Worm (Caenorhabditis elegans) whole organism, L1 larva: ENCODE results near the gene ehs-1.

ENCODE experiments used
- F16B12.6 ChIP-seq: fragments of 150-350 bp; optimal IDR thresholded peaks from 2 replicates; lab custom pipeline; 2014; ENCODE audit warnings: missing biosample characterization, missing genetic modification characterization
- Y116A8C.19 ChIP-seq: sonication (generic microtip); optimal IDR thresholded peaks from 2 replicates; lab custom pipeline; 2016; ENCODE audit warnings: missing compliant biosample characterization, missing genetic modification characterization, borderline replicate concordance
- aha-1 ChIP-seq: fragments of 150-350 bp; optimal IDR thresholded peaks from 2 replicates; lab custom pipeline; 2014; ENCODE audit warnings: missing biosample characterization, missing genetic modification characterization
- alr-1 ChIP-seq: fragments of 200-800 bp; sonication (Bioruptor generic); optimal IDR thresholded peaks from 2 replicates; lab custom pipeline; 2018; ENCODE audit warnings: borderline replicate concordance, mild to moderate bottlenecking, missing genetic modification characterization, missing compliant biosample characterization
- aly-2 ChIP-seq: fragments of 150-350 bp; optimal IDR thresholded peaks from 2 replicates; lab custom pipeline; 2014; ENCODE audit warnings: missing biosample characterization, missing genetic modification characterization
- ama-1 ChIP-seq: fragments of 150-350 bp; optimal IDR thresholded peaks from 2 replicates; lab custom pipeline; 2014
- ceh-82 ChIP-seq, 3 experiments: fragments of 150-350 bp in 1 of 3; sonication (generic microtip) in 2 of 3; optimal IDR thresholded peaks; 2 replicates each; lab custom pipeline; 2014 to 2017; ENCODE audit warnings: missing biosample characterization in 3 of 3, missing genetic modification characterization in 3 of 3
- ceh-90 ChIP-seq: sonication (generic microtip); optimal IDR thresholded peaks from 2 replicates; lab custom pipeline; 2016; ENCODE audit warnings: missing genetic modification characterization, missing compliant biosample characterization
- ces-1 ChIP-seq: fragments of 150-350 bp; optimal IDR thresholded peaks from 2 replicates; lab custom pipeline; 2014; ENCODE audit warnings: missing biosample characterization, missing genetic modification reagents, missing genetic modification characterization
- dsc-1 ChIP-seq: sonication (generic microtip); optimal IDR thresholded peaks from 2 replicates; lab custom pipeline; 2016; ENCODE audit warnings: mild to moderate bottlenecking, missing genetic modification characterization, missing compliant biosample characterization
- efl-1 ChIP-seq, 4 experiments: fragments of 150-350 bp; optimal IDR thresholded peaks in 3 of 4; peaks in 1 of 4; 1 replicate in 1 of 4; 2 replicates in 3 of 4; lab custom pipeline; 2014; ENCODE audit warnings: missing biosample characterization in 2 of 4, missing genetic modification characterization in 2 of 4, missing genetic modification reagents in 2 of 4
- efl-3 ChIP-seq: fragments of 200-800 bp; sonication (Bioruptor generic); optimal IDR thresholded peaks from 2 replicates; lab custom pipeline; 2018; ENCODE audit warnings: mild to moderate bottlenecking, missing genetic modification characterization, missing compliant biosample characterization
- elt-2 ChIP-seq: sonication (generic microtip); optimal IDR thresholded peaks from 2 replicates; lab custom pipeline; 2016; ENCODE audit warnings: missing genetic modification characterization, mild to moderate bottlenecking, inconsistent platforms, missing compliant biosample characterization, missing genetic modification reagents
- elt-3 ChIP-seq, 6 experiments: fragments of 150-350 bp in 1 of 6; sonication (generic microtip); optimal IDR thresholded peaks; 2 replicates each; lab custom pipeline; 2017 to 2018; ENCODE audit warnings: missing biosample characterization in 6 of 6, missing genetic modification characterization in 6 of 6, inconsistent platforms in 1 of 6
- ets-5 ChIP-seq: fragments of 200-800 bp; sonication (Bioruptor generic); IDR thresholded peaks from 2 replicates; pipeline ENCODE4 v1.3.6; 2022; ENCODE audit warnings: missing genetic modification characterization, missing compliant biosample characterization
- fkh-10 ChIP-seq: sonication (generic microtip); optimal IDR thresholded peaks from 2 replicates; lab custom pipeline; 2017; ENCODE audit warnings: missing biosample characterization, missing genetic modification reagents, missing genetic modification characterization
- hlh-4 ChIP-seq: sonication (generic microtip); optimal IDR thresholded peaks from 2 replicates; lab custom pipeline; 2016; ENCODE audit warnings: mild to moderate bottlenecking, missing genetic modification characterization, missing compliant biosample characterization
- irx-1 ChIP-seq: sonication (generic microtip); optimal IDR thresholded peaks from 2 replicates; lab custom pipeline; 2016; ENCODE audit warnings: missing genetic modification characterization, missing compliant biosample characterization
- jun-1 ChIP-seq: fragments of 150-350 bp; optimal IDR thresholded peaks from 2 replicates; lab custom pipeline; 2014; ENCODE audit warnings: missing biosample characterization, missing genetic modification reagents, missing genetic modification characterization
- lin-13 ChIP-seq: fragments of 150-350 bp; optimal IDR thresholded peaks from 2 replicates; lab custom pipeline; 2014; ENCODE audit warnings: missing biosample characterization, missing genetic modification reagents, missing genetic modification characterization
- lin-14 ChIP-seq: fragments of 200-800 bp; sonication (Bioruptor generic); optimal IDR thresholded peaks from 2 replicates; lab custom pipeline; 2018; ENCODE audit warnings: mild to moderate bottlenecking, missing genetic modification characterization, moderate library complexity, missing compliant biosample characterization
- lin-15B ChIP-seq: fragments of 150-350 bp; sonication (generic microtip); optimal IDR thresholded peaks from 3 replicates; lab custom pipeline; 2014; ENCODE audit warnings: missing biosample characterization, missing genetic modification characterization
- lin-35 ChIP-seq, 2 experiments: fragments of 150-350 bp; optimal IDR thresholded peaks; 2 replicates each; lab custom pipeline; 2014; ENCODE audit warnings: missing biosample characterization in 2 of 2, missing genetic modification characterization in 2 of 2, missing genetic modification reagents in 2 of 2
- lsy-2 ChIP-seq, 2 experiments: fragments of 150-350 bp; optimal IDR thresholded peaks; 2 replicates each; lab custom pipeline; 2014; ENCODE audit warnings: missing biosample characterization in 2 of 2, missing genetic modification characterization in 2 of 2
- mep-1 ChIP-seq: fragments of 150-350 bp; optimal IDR thresholded peaks from 2 replicates; lab custom pipeline; 2014; ENCODE audit warnings: missing biosample characterization, missing genetic modification characterization
- nhr-12 ChIP-seq: sonication (generic microtip); optimal IDR thresholded peaks from 2 replicates; lab custom pipeline; 2017; ENCODE audit warnings: missing biosample characterization, missing genetic modification characterization
- nhr-19 ChIP-seq: fragments of 200-800 bp; sonication (Bioruptor generic); conservative IDR thresholded peaks from 2 replicates; pipeline ENCODE4 v1.3.6; 2022; ENCODE audit warnings: missing genetic modification characterization, missing compliant biosample characterization
- nhr-20 ChIP-seq: sonication (generic microtip); optimal IDR thresholded peaks from 2 replicates; lab custom pipeline; 2016; ENCODE audit warnings: mild to moderate bottlenecking, missing genetic modification characterization, missing compliant biosample characterization
- nhr-28 ChIP-seq: fragments of 150-350 bp; optimal IDR thresholded peaks from 2 replicates; lab custom pipeline; 2014; ENCODE audit warnings: missing biosample characterization, missing genetic modification characterization
- nhr-71 ChIP-seq: sonication (generic microtip); optimal IDR thresholded peaks from 2 replicates; lab custom pipeline; 2016; ENCODE audit warnings: mild to moderate bottlenecking, missing genetic modification characterization, moderate library complexity, missing compliant biosample characterization
- nhr-77 ChIP-seq: fragments of 150-350 bp; optimal IDR thresholded peaks from 2 replicates; lab custom pipeline; 2014; ENCODE audit warnings: missing biosample characterization, missing genetic modification characterization
- nhr-84 ChIP-seq: sonication (generic microtip); optimal IDR thresholded peaks from 2 replicates; lab custom pipeline; 2017; ENCODE audit warnings: missing biosample characterization, missing genetic modification characterization
- nhr-85 ChIP-seq: sonication (generic microtip); peaks from one replicate; lab custom pipeline; 2016; ENCODE audit warnings: missing genetic modification characterization, inconsistent platforms, missing compliant biosample characterization
- nhr-90 ChIP-seq: sonication (generic microtip); optimal IDR thresholded peaks from 2 replicates; lab custom pipeline; 2016; ENCODE audit warnings: mild to moderate bottlenecking, missing genetic modification characterization, missing compliant biosample characterization; ENCODE audit not compliant: poor library complexity
- pag-3 ChIP-seq: sonication (generic microtip); optimal IDR thresholded peaks from 2 replicates; lab custom pipeline; 2017; ENCODE audit warnings: missing genetic modification characterization, mild to moderate bottlenecking, missing compliant biosample characterization, antibody characterized with exemption, borderline replicate concordance; ENCODE audit not compliant: insufficient read depth
- pqm-1 ChIP-seq: sonication (generic microtip); optimal IDR thresholded peaks from 3 replicates; lab custom pipeline; 2017; ENCODE audit warnings: missing biosample characterization, missing genetic modification characterization
- rnt-1 ChIP-seq: sonication (generic microtip); optimal IDR thresholded peaks from 2 replicates; lab custom pipeline; 2016; ENCODE audit warnings: mild to moderate bottlenecking, missing genetic modification characterization, moderate library complexity, missing compliant biosample characterization
- skn-1 ChIP-seq: fragments of 150-350 bp; optimal IDR thresholded peaks from 2 replicates; lab custom pipeline; 2014; ENCODE audit warnings: missing biosample characterization, missing genetic modification characterization
- snpc-4 ChIP-seq: fragments of 150-350 bp; optimal IDR thresholded peaks from 2 replicates; lab custom pipeline; 2014; ENCODE audit warnings: missing biosample characterization, missing genetic modification characterization
- snu-23 ChIP-seq: sonication (generic microtip); optimal IDR thresholded peaks from 2 replicates; lab custom pipeline; 2016; ENCODE audit warnings: missing genetic modification characterization, missing compliant biosample characterization
- tlp-1 ChIP-seq: fragments of 150-350 bp; optimal IDR thresholded peaks from 2 replicates; lab custom pipeline; 2014; ENCODE audit warnings: missing biosample characterization, missing genetic modification characterization
- unc-130 ChIP-seq: fragments of 150-350 bp; optimal IDR thresholded peaks from 2 replicates; lab custom pipeline; 2017; ENCODE audit warnings: missing biosample characterization, missing genetic modification characterization, inconsistent platforms
- unc-30 ChIP-seq: sonication (generic microtip); optimal IDR thresholded peaks from 2 replicates; lab custom pipeline; 2017; ENCODE audit warnings: missing biosample characterization, missing genetic modification characterization
- unc-62 ChIP-seq: fragments of 150-350 bp; optimal IDR thresholded peaks from 2 replicates; lab custom pipeline; 2014; ENCODE audit warnings: missing biosample characterization, missing genetic modification reagents, missing genetic modification characterization
- vab-15 ChIP-seq: sonication (generic microtip); optimal IDR thresholded peaks from 2 replicates; lab custom pipeline; 2017; ENCODE audit warnings: missing genotype, mild to moderate bottlenecking, missing genetic modification characterization, missing compliant biosample characterization
- xbp-1 ChIP-seq: sonication (generic microtip); optimal IDR thresholded peaks from 2 replicates; lab custom pipeline; 2016; ENCODE audit warnings: missing genetic modification characterization, missing compliant biosample characterization
- zag-1 ChIP-seq: fragments of 150-350 bp; optimal IDR thresholded peaks from 2 replicates; lab custom pipeline; 2014; ENCODE audit warnings: missing biosample characterization, missing genetic modification characterization
- ztf-4 ChIP-seq: fragments of 150-350 bp; optimal IDR thresholded peaks from 2 replicates; lab custom pipeline; 2014; ENCODE audit warnings: missing biosample characterization, missing genetic modification characterization

The ehs-1 gene

DNA sequence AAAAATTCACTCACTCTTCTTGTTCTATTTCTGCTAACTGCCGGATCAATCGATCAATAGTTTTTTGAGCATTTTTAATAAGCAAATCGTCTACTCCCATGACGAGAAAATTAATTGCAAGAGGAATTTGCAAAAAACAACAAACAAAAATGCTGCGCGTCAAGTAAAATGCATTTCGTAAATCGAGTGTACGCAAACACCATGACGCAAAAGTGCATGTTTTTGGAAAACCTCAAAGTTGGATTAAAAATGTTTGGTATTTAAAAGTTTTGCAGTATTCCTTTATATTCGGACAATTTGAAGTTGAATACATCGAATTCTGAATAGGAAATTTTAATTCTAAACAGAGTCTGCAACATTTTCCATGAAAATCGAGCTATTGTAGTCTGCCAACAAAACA is 18.7 kb downstream of the ehs-1 start, which contains the start of gene ZK1248.19 (continued):
- TF ChIP-seq lin-15B (tag; lab: Kevin White, UChicago) (no peak), snu-23 (GFP tag; lab: Kevin White, UChicago) (peak; percentile 53), aha-1 (tag; lab: Kevin White, UChicago) (no peak), vab-15 (tag; lab: Kevin White, UChicago) (no peak), unc-62 (GFP tag; lab: Kevin White, UChicago) (no peak), snpc-4 (tag; lab: Kevin White, UChicago) (peak; percentile 0), nhr-84 (no peak), nhr-90 (tag; lab: Kevin White, UChicago) (no peak), ztf-4 (no peak), elt-2 (tag; lab: Kevin White, UChicago) (no peak), zag-1 (no peak), efl-3 (GFP tag; lab: Kevin White, UChicago) (no peak), nhr-28 (tag; lab: Kevin White, UChicago) (no peak), irx-1 (no peak), hlh-4 (no peak), F16B12.6 (tag; lab: Kevin White, UChicago) (peak; percentile 88), Y116A8C.19 (tag; lab: Kevin White, UChicago) (no peak), ces-1 (GFP tag; lab: Kevin White, UChicago) (no peak), nhr-85 (tag; lab: Kevin White, UChicago) (peak; percentile 9), pqm-1 (tag; lab: Kevin White, UChicago) (no peak), nhr-71 (tag; lab: Kevin White, UChicago) (peak; percentile 43), mep-1 (tag; lab: Kevin White, UChicago) (peak; percentile 16), ama-1 (no peak), xbp-1 (tag; lab: Kevin White, UChicago) (peak; percentile 15), fkh-10 (no peak), unc-30 (tag; lab: Kevin White, UChicago) (no peak), skn-1 (tag; lab: Kevin White, UChicago) (no peak), aly-2 (no peak), elt-3 (tag; optimal IDR thresholded peaks at IDR 0.05; lab: Kevin White, UChicago) (peak in 1 of 6 experiments; percentile 4), jun-1 (tag; lab: Kevin White, UChicago) (no peak), nhr-12 (tag; lab: Kevin White, UChicago) (no peak), alr-1 (tag; lab: Kevin White, UChicago) (no peak)

DNA sequence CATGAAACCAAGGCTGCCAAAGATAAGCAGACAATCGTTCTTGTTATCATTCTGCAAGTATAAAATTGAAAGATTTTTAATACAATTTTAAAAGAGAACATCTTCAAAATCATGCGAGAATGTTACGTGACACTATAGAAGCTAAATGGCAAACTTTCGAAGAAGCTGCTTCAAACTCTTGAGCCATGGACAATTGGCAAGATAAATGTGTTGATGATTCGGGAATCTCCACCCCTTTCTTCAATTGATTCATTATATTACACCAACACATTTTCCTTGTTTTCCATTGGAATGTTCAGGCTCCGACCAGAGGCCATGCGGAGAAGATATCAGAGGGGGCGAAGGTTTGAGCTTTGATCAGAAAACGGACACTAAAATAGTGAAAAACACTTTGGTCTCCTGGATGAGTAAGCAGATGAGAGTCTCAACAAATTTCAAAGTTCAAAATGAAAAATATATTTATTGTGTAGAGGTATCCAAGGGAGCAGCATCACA is 20.6 kb downstream of the ehs-1 start, which contains the start of gene lec-5:
Gene lec-5 (minus strand): TSS at position 51 of the 495 bp plus-strand sequence.
- TF ChIP-seq nhr-71 (tag; lab: Kevin White, UChicago) = peak; percentile 60
- peak; percentile 63 for TF ChIP-seq unc-130 (tag; lab: Kevin White, UChicago)
- TF ChIP-seq ets-5 (GFP tag; lab: Robert Waterston, UW) = no peak
- no peak for TF ChIP-seq unc-62 (GFP tag; lab: Kevin White, UChicago)
- TF ChIP-seq nhr-77 (tag; lab: Kevin White, UChicago) = no peak
- peak in 1 of 2 experiments; percentile 47 for TF ChIP-seq lsy-2 (tag; optimal IDR thresholded peaks at IDR 0.05; lab: Kevin White, UChicago)
- TF ChIP-seq pag-3 (tag; lab: Kevin White, UChicago) = peak; percentile 79
- peak; percentile 56 for TF ChIP-seq rnt-1
- no peak for TF ChIP-seq fkh-10
- peak; percentile 2 for TF ChIP-seq mep-1 (tag; lab: Kevin White, UChicago)
- TF ChIP-seq lin-14 (GFP tag; lab: Kevin White, UChicago) = peak; percentile 72
- TF ChIP-seq nhr-20 (tag; lab: Kevin White, UChicago) = peak; percentile 23
- TF ChIP-seq dsc-1 = peak; percentile 56
- TF ChIP-seq nhr-19 (GFP tag; lab: Robert Waterston, UW) = peak; percentile 38
- no peak for TF ChIP-seq lin-35 (GFP tag; optimal IDR thresholded peaks at IDR 0.05; lab: Kevin White, UChicago)
- TF ChIP-seq ceh-90 (tag; lab: Kevin White, UChicago) = no peak
- no peak for TF ChIP-seq efl-1 (optimal IDR thresholded peaks at IDR 0.05; lab: Kevin White, UChicago)
- TF ChIP-seq efl-1 (GFP tag; optimal IDR thresholded peaks at IDR 0.05 in 1 of 2; lab: Kevin White, UChicago) = no peak
- TF ChIP-seq pqm-1 (tag; lab: Kevin White, UChicago) = no peak
- no peak for TF ChIP-seq tlp-1
- TF ChIP-seq ceh-82 (tag; optimal IDR thresholded peaks at IDR 0.05; lab: Kevin White, UChicago) = no peak
- no peak for TF ChIP-seq lin-13 (GFP tag; lab: Kevin White, UChicago)
- TF ChIP-seq snu-23 (GFP tag; lab: Kevin White, UChicago) = peak; percentile 23
